Fruit fly (Drosophila melanogaster): ENCODE results near the gene mtSSB.

Gene mtSSB

DNA sequence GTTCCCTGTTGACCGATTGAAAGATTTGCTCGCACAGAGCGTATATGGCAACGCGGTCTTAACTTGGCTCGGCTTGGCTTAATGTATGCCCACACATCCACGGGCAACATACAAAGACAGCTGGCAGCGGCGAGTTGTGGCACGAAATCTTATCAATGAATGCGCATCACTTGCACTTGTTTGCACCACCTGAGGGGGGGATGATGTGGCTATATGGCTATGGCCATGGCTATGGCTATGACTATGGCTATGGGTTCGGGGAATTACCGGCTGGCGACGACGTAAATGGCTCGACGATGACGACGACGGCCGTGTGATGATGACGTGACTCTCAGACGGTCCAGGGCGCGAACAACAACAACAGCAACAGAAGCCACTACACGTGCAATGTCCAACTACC is 42.0 kb upstream of the mtSSB start:
- TF ChIP-seq usp (GFP tag; optimal IDR thresholded peaks at IDR 0.05): no peak
- TF ChIP-seq CG8478 (optimal IDR thresholded peaks at IDR 0.05): no peak
- TF ChIP-seq EcR (GFP tag; optimal IDR thresholded peaks at IDR 0.05): no peak
- no peak for TF ChIP-seq pan (optimal IDR thresholded peaks at IDR 0.05)

dm6 chr3R:16245298-16246098 is 40.4 kb upstream of the mtSSB start:
- TF ChIP-seq CG8478 (optimal IDR thresholded peaks at IDR 0.05) (no peak), Dll (optimal IDR thresholded peaks at IDR 0.05) (peak; percentile 72)

DNA sequence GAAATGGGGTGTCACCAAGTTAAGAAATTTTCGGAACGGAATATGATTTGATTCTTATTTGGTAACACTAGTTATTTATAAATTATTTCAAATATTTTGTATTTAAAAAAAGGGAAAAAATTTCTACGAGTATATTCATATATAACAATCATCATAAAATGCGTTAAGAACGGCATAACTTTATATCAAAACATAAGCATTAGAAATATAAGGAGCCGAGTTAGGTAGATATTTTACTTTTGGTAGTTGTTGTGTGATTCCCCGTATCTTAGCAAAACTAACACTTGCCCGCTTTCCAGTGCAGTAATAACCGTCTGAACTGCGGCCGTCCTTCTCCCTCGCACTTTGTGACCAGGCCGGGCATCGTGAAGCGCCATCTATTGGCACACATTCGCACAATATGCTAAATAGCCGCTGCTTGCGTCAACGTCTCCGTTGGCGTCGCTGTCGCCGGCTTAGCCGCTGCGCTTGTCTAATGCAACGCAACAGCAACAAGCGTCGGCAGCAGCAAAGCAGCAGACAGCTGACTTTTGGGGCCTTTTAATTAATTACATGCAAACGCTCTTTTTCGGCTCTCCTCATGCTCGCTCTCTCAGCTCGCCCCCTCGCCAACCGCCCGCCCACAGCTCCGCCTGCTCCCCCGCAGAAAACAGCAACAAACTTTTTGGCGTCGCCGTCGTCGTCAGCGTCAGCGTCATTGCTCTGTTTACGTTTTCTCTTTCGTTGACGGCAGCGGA is 39.4 kb upstream of the mtSSB start:
- TF ChIP-seq usp (GFP tag; optimal IDR thresholded peaks at IDR 0.05) (no peak), EcR (GFP tag; optimal IDR thresholded peaks at IDR 0.05) (no peak), Dll (optimal IDR thresholded peaks at IDR 0.05) (peak; percentile 67)

DNA sequence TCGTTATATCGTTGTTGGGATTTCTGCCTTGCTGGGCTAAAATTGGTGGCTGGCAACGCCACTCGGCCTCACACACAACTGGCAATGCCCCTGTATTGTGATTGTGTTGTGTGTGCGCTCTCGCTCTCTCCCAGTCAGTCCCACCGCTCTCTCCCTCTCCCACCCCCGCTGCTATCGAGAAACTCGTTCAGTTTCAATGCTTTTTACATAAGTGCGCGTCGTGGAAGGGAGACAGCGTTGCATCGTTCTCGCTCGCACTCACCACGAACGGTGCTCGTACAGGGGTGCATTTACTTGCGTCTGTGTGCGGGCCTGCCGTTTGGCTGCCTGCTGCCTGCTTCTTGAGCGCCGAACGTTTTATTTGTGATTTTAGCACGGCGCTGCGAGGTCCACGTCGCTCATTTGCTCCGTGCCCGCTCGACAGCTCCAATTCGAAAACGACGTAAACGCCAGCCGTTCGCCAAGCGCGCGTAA is 37.4 kb upstream of the mtSSB start:
- TF ChIP-seq CG8478 (optimal IDR thresholded peaks at IDR 0.05) (peak; percentile 91), Dll (optimal IDR thresholded peaks at IDR 0.05) (peak; percentile 97), usp (GFP tag; optimal IDR thresholded peaks at IDR 0.05) (no peak), EcR (GFP tag; optimal IDR thresholded peaks at IDR 0.05) (peak in 1 of 2 experiments; percentile 44), psq (optimal IDR thresholded peaks at IDR 0.05) (no peak), pan (optimal IDR thresholded peaks at IDR 0.05) (no peak)

DNA sequence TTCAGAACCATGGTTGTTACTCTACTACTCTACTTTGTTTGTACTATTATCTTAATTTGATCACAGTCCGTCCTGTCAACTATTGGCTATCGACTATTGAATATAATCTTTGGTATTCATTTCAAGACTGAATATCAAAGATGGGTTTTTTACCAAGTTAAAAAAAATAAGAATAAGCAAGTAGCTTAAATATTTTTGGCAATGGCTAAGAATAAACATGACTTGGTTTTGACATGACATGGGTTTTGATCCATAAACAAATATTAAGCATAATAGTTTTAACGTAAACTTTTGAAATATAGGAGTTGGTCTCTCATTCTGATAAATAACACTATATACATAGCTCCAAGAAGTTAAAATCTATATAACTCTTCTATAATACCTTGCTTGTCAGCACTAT is 36.8 kb upstream of the mtSSB start:
- no peak for TF ChIP-seq psq (optimal IDR thresholded peaks at IDR 0.05)
- no peak for TF ChIP-seq EcR (GFP tag; optimal IDR thresholded peaks at IDR 0.05)
- no peak for TF ChIP-seq Dll (optimal IDR thresholded peaks at IDR 0.05)
- no peak for TF ChIP-seq usp (GFP tag; optimal IDR thresholded peaks at IDR 0.05)
- TF ChIP-seq pan (optimal IDR thresholded peaks at IDR 0.05): no peak
- TF ChIP-seq CG8478 (optimal IDR thresholded peaks at IDR 0.05): no peak

- TF ChIP-seq CG8478 (optimal IDR thresholded peaks at IDR 0.05) (no peak), Dll (optimal IDR thresholded peaks at IDR 0.05) (peak; percentile 46)
Measured at dm6 chr3R:16241102-16241779, 36.2 kb upstream of the mtSSB start.

DNA sequence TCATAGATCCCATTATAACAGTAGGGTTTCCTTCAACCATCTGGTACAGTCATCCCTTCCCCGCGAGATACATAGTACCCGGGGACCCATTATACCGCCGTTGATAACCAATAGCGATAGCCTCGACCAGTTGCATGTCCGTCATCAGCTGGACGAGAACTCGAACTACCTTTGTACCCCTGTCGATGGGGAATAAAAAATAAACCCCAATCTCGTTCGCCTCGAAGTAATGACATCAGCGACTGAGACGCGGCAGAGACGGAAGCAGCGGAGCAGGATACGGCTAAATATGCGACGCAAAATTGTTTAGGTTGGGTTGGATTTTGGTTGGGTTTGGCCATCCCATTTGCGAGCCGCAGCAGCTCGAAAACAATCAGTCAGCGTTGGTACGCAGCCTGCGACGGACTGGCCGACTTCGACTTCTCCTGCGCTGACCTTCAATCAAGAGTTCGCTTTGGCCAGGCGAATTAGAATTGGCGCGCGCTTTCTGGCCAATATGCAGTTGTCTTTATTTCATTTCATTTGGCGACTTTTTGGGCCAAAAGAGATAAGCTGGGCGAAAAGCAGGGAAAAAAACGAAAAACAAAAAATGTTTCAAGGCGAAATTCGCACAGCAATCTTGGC is 35.5 kb upstream of the mtSSB start:
- no peak for TF ChIP-seq psq (optimal IDR thresholded peaks at IDR 0.05)
- TF ChIP-seq Dll (optimal IDR thresholded peaks at IDR 0.05): no peak
- no peak for TF ChIP-seq CG8478 (optimal IDR thresholded peaks at IDR 0.05)
- no peak for TF ChIP-seq EcR (GFP tag; optimal IDR thresholded peaks at IDR 0.05)
- TF ChIP-seq usp (GFP tag; optimal IDR thresholded peaks at IDR 0.05): no peak
- TF ChIP-seq pan (optimal IDR thresholded peaks at IDR 0.05): no peak

DNA sequence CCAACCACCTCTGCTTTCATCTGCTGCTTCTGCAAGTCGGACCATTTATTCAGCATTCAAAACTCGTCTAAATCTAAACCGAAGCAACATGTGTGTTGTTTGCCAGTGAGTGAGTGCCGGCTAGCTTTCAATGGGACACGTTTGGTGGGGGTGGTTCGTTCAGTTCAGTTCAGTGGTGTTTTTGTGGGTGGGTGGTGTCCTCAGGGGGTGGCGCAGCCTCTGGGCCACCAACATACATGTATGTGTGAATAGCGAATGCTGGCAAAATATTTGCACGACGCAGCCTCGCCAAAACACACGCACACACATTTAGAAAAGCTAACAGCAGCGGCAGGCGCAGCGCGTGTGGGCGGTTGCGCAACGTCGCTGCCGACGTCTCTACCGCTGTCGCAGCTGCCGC is 34.3 kb upstream of the mtSSB start:
- TF ChIP-seq CG8478 (optimal IDR thresholded peaks at IDR 0.05) (no peak), EcR (GFP tag; optimal IDR thresholded peaks at IDR 0.05) (no peak), usp (GFP tag; optimal IDR thresholded peaks at IDR 0.05) (no peak), pan (optimal IDR thresholded peaks at IDR 0.05) (no peak), Dll (optimal IDR thresholded peaks at IDR 0.05) (no peak), psq (optimal IDR thresholded peaks at IDR 0.05) (no peak)

dm6 chr3R:16238016-16238710 is 33.1 kb upstream of the mtSSB start:
- TF ChIP-seq psq (optimal IDR thresholded peaks at IDR 0.05) (no peak), EcR (GFP tag; optimal IDR thresholded peaks at IDR 0.05) (peak; percentile 55 to 65)

- TF ChIP-seq pan (optimal IDR thresholded peaks at IDR 0.05): no peak
- peak in 1 of 2 experiments; percentile 59 for TF ChIP-seq EcR (GFP tag; optimal IDR thresholded peaks at IDR 0.05)
- TF ChIP-seq Dll (optimal IDR thresholded peaks at IDR 0.05): no peak
- TF ChIP-seq psq (optimal IDR thresholded peaks at IDR 0.05): no peak
Measured at dm6 chr3R:16236713-16237641, 31.9 kb upstream of the mtSSB start.

Measured in whole organism.